Worm (Caenorhabditis elegans): ENCODE results near the gene cut-6.

DNA sequence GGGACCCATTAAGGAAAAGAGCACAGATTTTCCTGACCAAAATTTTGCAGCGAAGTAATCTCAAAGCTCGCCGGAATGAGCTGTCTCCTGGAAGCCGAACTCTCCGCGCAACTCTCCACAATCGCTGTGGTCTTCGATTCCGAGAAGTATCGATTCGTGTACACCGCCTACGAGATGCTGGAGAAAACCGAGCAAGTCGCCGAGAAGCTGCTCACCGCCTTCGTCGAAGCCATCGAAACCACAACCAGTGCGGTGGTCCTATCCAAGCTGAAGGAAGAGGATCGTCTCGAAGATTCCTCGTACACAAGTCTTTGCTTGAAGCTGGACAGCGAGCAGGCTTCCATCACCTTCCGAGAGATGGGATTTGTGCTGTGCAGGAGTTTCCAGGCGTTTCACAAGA, 40.4 kb upstream of the cut-6 start:
- TF ChIP-seq fkh-10 (GFP tag; optimal IDR thresholded peaks at IDR 0.05) = no peak
- no peak for TF ChIP-seq nhr-76 (tag; optimal IDR thresholded peaks at IDR 0.05)
- no peak for TF ChIP-seq ceh-82 (tag; optimal IDR thresholded peaks at IDR 0.05)
- TF ChIP-seq elt-3 (tag; optimal IDR thresholded peaks at IDR 0.05) = no peak
- no peak for TF ChIP-seq ceh-28 (tag; optimal IDR thresholded peaks at IDR 0.05)
- TF ChIP-seq egl-27 (tag; optimal IDR thresholded peaks at IDR 0.05) = no peak
- no peak for TF ChIP-seq zag-1 (tag; optimal IDR thresholded peaks at IDR 0.05)
- no peak for TF ChIP-seq unc-62 (GFP tag; optimal IDR thresholded peaks at IDR 0.05)
- TF ChIP-seq unc-39 (tag; optimal IDR thresholded peaks at IDR 0.05) = no peak
- no peak for TF ChIP-seq tbx-2 (tag; optimal IDR thresholded peaks at IDR 0.05)
- no peak for TF ChIP-seq sea-2 (GFP tag; optimal IDR thresholded peaks at IDR 0.05)
